Worm (Caenorhabditis elegans): ENCODE data around the gene chil-17.

chil-17 gene

ce11 chrII:9438227-9438626, 1.7 kb downstream of the chil-17 start, which contains the start of gene chil-13:
chil-13 (minus strand) TSS chrII:9438327.
- TF ChIP-seq hlh-15 (tag; optimal IDR thresholded peaks at IDR 0.05) (no peak), ceh-30 (tag; optimal IDR thresholded peaks at IDR 0.05) (no peak), dmd-4 (tag; optimal IDR thresholded peaks at IDR 0.05; ENCODE audit: borderline replicate concordance) (no peak), unc-42 (tag; optimal IDR thresholded peaks at IDR 0.05) (no peak), pat-9 (tag; optimal IDR thresholded peaks at IDR 0.05) (no peak), npax-4 (tag; optimal IDR thresholded peaks at IDR 0.05) (no peak), unc-55 (GFP tag; optimal IDR thresholded peaks at IDR 0.05) (no peak), ceh-2 (tag; optimal IDR thresholded peaks at IDR 0.05) (no peak), Y22D7AL.16 (tag; optimal IDR thresholded peaks at IDR 0.05) (no peak), syd-9 (tag; optimal IDR thresholded peaks at IDR 0.05) (no peak), K09A11.1 (tag; optimal IDR thresholded peaks at IDR 0.05; ENCODE audit: insufficient read depth) (no peak), fkh-6 (tag; optimal IDR thresholded peaks at IDR 0.05) (no peak), ceh-6 (GFP tag; optimal IDR thresholded peaks at IDR 0.05) (no peak), hlh-30 (tag; optimal IDR thresholded peaks at IDR 0.05; ENCODE audit: insufficient read depth) (no peak), unc-3 (GFP tag; conservative IDR thresholded peaks at IDR 0.05) (no peak), unc-3 (tag; optimal IDR thresholded peaks at IDR 0.05) (no peak), ceh-48 (tag; optimal IDR thresholded peaks at IDR 0.05) (no peak), ceh-9 (tag; optimal IDR thresholded peaks at IDR 0.05) (no peak), ama-1 (optimal IDR thresholded peaks at IDR 0.05) (no peak), nhr-11 (tag; optimal IDR thresholded peaks at IDR 0.05) (no peak), sdc-2 (tag; optimal IDR thresholded peaks at IDR 0.05) (no peak)

- no peak for TF ChIP-seq ceh-6 (GFP tag; optimal IDR thresholded peaks at IDR 0.05)
- TF ChIP-seq lin-11 (tag; optimal IDR thresholded peaks at IDR 0.05) = no peak
- TF ChIP-seq nhr-11 (tag; optimal IDR thresholded peaks at IDR 0.05) = no peak
- TF ChIP-seq unc-42 (tag; optimal IDR thresholded peaks at IDR 0.05) = no peak
- TF ChIP-seq unc-86 (tag; optimal IDR thresholded peaks at IDR 0.05) = no peak
- TF ChIP-seq K02D7.2 (tag; optimal IDR thresholded peaks at IDR 0.05) = no peak
- no peak for TF ChIP-seq ets-4 (tag; optimal IDR thresholded peaks at IDR 0.05)
- TF ChIP-seq eyg-1 (tag; optimal IDR thresholded peaks at IDR 0.05) = no peak
- no peak for TF ChIP-seq C08G9.2 (tag; optimal IDR thresholded peaks at IDR 0.05)
- TF ChIP-seq C38D4.7 (GFP tag; optimal IDR thresholded peaks at IDR 0.05) = no peak
- no peak for TF ChIP-seq odd-2 (tag; optimal IDR thresholded peaks at IDR 0.05)
- no peak for TF ChIP-seq pros-1 (tag; optimal IDR thresholded peaks at IDR 0.05)
- TF ChIP-seq ttx-3 (tag; optimal IDR thresholded peaks at IDR 0.05) = no peak
- TF ChIP-seq ztf-16 (tag; optimal IDR thresholded peaks at IDR 0.05) = no peak
- TF ChIP-seq tbx-7 (tag; optimal IDR thresholded peaks at IDR 0.05) = no peak
- TF ChIP-seq rnt-1 (tag; optimal IDR thresholded peaks at IDR 0.05) = no peak
- no peak for TF ChIP-seq K09A11.1 (tag; optimal IDR thresholded peaks at IDR 0.05; ENCODE audit: insufficient read depth)
- TF ChIP-seq ceh-14 (tag; optimal IDR thresholded peaks at IDR 0.05) = no peak
- no peak for TF ChIP-seq sox-2 (GFP tag; IDR thresholded peaks at IDR 0.05)
- TF ChIP-seq hlh-15 (tag; optimal IDR thresholded peaks at IDR 0.05) = no peak
Observed at ce11 chrII:9436009-9436408, 4.0 kb downstream of the chil-17 start, which contains the start of gene kin-16. kin-16 (minus strand) TSS chrII:9436109.

- TF ChIP-seq pha-2 (tag; optimal IDR thresholded peaks at IDR 0.05) (no peak), nhr-11 (tag; optimal IDR thresholded peaks at IDR 0.05) (no peak), unc-42 (tag; optimal IDR thresholded peaks at IDR 0.05) (no peak), T23F11.4 (GFP tag; optimal IDR thresholded peaks at IDR 0.05) (no peak), ceh-48 (tag; optimal IDR thresholded peaks at IDR 0.05) (no peak), ceh-45 (GFP tag; IDR thresholded peaks at IDR 0.05) (no peak), rnt-1 (tag; optimal IDR thresholded peaks at IDR 0.05) (no peak), tbx-7 (tag; optimal IDR thresholded peaks at IDR 0.05) (no peak), ref-2 (tag; optimal IDR thresholded peaks at IDR 0.05) (no peak), dmd-4 (tag; optimal IDR thresholded peaks at IDR 0.05; ENCODE audit: borderline replicate concordance) (no peak)
Observed at ce11 chrII:9433609-9434008, 6.4 kb downstream of the chil-17 start, which contains the start of gene kin-15. kin-15 (minus strand) TSS chrII:9433709.

All from whole organism, late embryonic.